Worm (Caenorhabditis elegans): ENCODE measurements around the gene cin-4.

DNA sequence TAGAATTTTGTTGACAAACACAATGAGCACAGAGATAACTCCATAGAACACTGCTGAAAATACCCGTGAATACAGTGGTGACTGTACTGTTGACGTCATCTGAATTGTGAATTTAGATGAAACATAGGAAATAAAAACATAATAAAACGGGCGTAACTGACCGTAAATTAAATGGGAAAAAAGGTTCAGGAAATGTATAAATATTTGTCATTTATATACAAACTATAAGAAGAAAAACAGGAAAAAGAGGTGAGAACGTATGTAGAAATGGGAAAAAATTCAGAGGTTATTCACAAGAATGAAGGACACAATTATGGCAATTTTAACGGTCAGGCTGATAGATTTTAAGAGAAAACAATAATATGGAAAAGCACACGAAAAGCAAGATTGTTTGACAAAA is 25.5 kb upstream of the cin-4 start, which contains the start of gene sqv-7:
- no peak for TF ChIP-seq zag-1 (tag; optimal IDR thresholded peaks at IDR 0.05)
- no peak for TF ChIP-seq ces-1 (GFP tag; optimal IDR thresholded peaks at IDR 0.05)
- no peak for TF ChIP-seq ama-1 (optimal IDR thresholded peaks at IDR 0.05)
- no peak for TF ChIP-seq gei-8 (GFP tag; optimal IDR thresholded peaks at IDR 0.05)
- no peak for TF ChIP-seq nhr-77 (tag; optimal IDR thresholded peaks at IDR 0.05)
- TF ChIP-seq vab-7 (GFP tag; IDR thresholded peaks at IDR 0.05) = no peak
- TF ChIP-seq pqm-1 (tag; optimal IDR thresholded peaks at IDR 0.05) = no peak
- TF ChIP-seq dmd-6 (GFP tag; IDR thresholded peaks at IDR 0.05) = no peak
- no peak for TF ChIP-seq ztf-7 (tag; optimal IDR thresholded peaks at IDR 0.05)
- TF ChIP-seq ceh-62 (tag; optimal IDR thresholded peaks at IDR 0.05) = no peak
- TF ChIP-seq ceh-20 (GFP tag; IDR thresholded peaks at IDR 0.05) = no peak
- no peak for TF ChIP-seq dpl-1 (GFP tag; optimal IDR thresholded peaks at IDR 0.05)
- TF ChIP-seq zip-11 (GFP tag; IDR thresholded peaks at IDR 0.05) = no peak
- TF ChIP-seq mdl-1 (tag; optimal IDR thresholded peaks at IDR 0.05) = no peak

Measured in whole organism, L4 larva.